Fruit fly (Drosophila melanogaster) whole organism, adult: Measurements from ENCODE around the gene CG44140.
"Not testable (repeated sequence)": the region's sequence is repeated elsewhere in the genome, so short reads cannot be mapped to it uniquely, and the experiment has no call there.

Source experiments
- CG11617 ChIP-seq: fragments of 200-800 bp; sonication (Bioruptor generic); optimal IDR thresholded peaks from 2 replicates; lab custom pipeline; 2017; ENCODE audit warnings: mild to moderate bottlenecking, missing biosample characterization, missing genetic modification reagents, missing genetic modification characterization
- CG12768 ChIP-seq: fragments of 200-800 bp; sonication (Bioruptor generic); optimal IDR thresholded peaks from 2 replicates; lab custom pipeline; 2017; ENCODE audit warnings: missing biosample characterization, missing genetic modification characterization, mild to moderate bottlenecking, moderate library complexity, missing genetic modification reagents
- CG14711 ChIP-seq: fragments of 200-800 bp; sonication (Bioruptor generic); optimal IDR thresholded peaks from 2 replicates; lab custom pipeline; 2018; ENCODE audit warnings: missing biosample characterization, mild to moderate bottlenecking, missing genetic modification characterization, moderate library complexity
- CG1620 ChIP-seq: fragments of 200-800 bp; sonication (Bioruptor generic); optimal IDR thresholded peaks from 2 replicates; lab custom pipeline; 2016; ENCODE audit warnings: missing biosample characterization, missing genetic modification characterization
- CG33017 ChIP-seq: fragments of 200-800 bp; sonication (Bioruptor generic); optimal IDR thresholded peaks from 2 replicates; lab custom pipeline; 2018; ENCODE audit warnings: missing biosample characterization, mild to moderate bottlenecking, missing genetic modification characterization, moderate library complexity
- CG5204 ChIP-seq: fragments of 200-800 bp; sonication (Bioruptor generic); optimal IDR thresholded peaks from 2 replicates; lab custom pipeline; 2016; ENCODE audit warnings: missing biosample characterization, missing genetic modification characterization
- CG7045 ChIP-seq: fragments of 200-800 bp; sonication (Bioruptor generic); optimal IDR thresholded peaks from 2 replicates; lab custom pipeline; 2017; ENCODE audit warnings: missing biosample characterization, mild to moderate bottlenecking, missing genetic modification characterization
- CG7101 ChIP-seq: fragments of 200-800 bp; sonication (Bioruptor generic); optimal IDR thresholded peaks from 2 replicates; lab custom pipeline; 2018; ENCODE audit warnings: missing biosample characterization, mild to moderate bottlenecking, missing genetic modification characterization, moderate library complexity
- Clk ChIP-seq: fragments of 200-800 bp; sonication (Bioruptor generic); optimal IDR thresholded peaks from 2 replicates; lab custom pipeline; 2017; ENCODE audit warnings: missing biosample characterization, missing genetic modification characterization
- Crg-1 ChIP-seq: fragments of 200-800 bp; sonication (Bioruptor generic); optimal IDR thresholded peaks from 2 replicates; lab custom pipeline; 2016; ENCODE audit warnings: missing biosample characterization, missing genetic modification characterization
- Hr96 ChIP-seq: fragments of 200-800 bp; sonication (Bioruptor generic); optimal IDR thresholded peaks from 2 replicates; lab custom pipeline; 2016; ENCODE audit warnings: missing biosample characterization, missing genetic modification characterization
- Mnt ChIP-seq: fragments of 200-800 bp; sonication (Bioruptor generic); optimal IDR thresholded peaks from 2 replicates; lab custom pipeline; 2016; ENCODE audit warnings: missing biosample characterization, mild to moderate bottlenecking, missing genetic modification characterization
- bab1 ChIP-seq: fragments of 200-800 bp; sonication (Bioruptor generic); optimal IDR thresholded peaks from 3 replicates; lab custom pipeline; 2019; ENCODE audit warnings: missing biosample characterization, mild to moderate bottlenecking, missing genetic modification characterization, moderate library complexity
- cic ChIP-seq: fragments of 200-800 bp; sonication (Bioruptor generic); optimal IDR thresholded peaks from 2 replicates; lab custom pipeline; 2017; ENCODE audit warnings: missing biosample characterization, mild to moderate bottlenecking, missing genetic modification characterization, moderate library complexity
- cnc ChIP-seq, 2 experiments: fragments of >200 bp; optimal IDR thresholded peaks; 2 replicates each; lab custom pipeline; 2017
- kay ChIP-seq: fragments of 200-800 bp; sonication (Bioruptor generic); peaks from one replicate; lab custom pipeline; 2016; ENCODE audit warnings: missing biosample characterization, missing genetic modification characterization, borderline replicate concordance
- ovo ChIP-seq: fragments of 200-800 bp; sonication (Bioruptor generic); optimal IDR thresholded peaks from 2 replicates; lab custom pipeline; 2016; ENCODE audit warnings: missing biosample characterization, missing genetic modification characterization
- pad ChIP-seq: fragments of 200-800 bp; sonication (Bioruptor generic); optimal IDR thresholded peaks from 3 replicates; lab custom pipeline; 2017; ENCODE audit warnings: missing biosample characterization, missing genetic modification characterization, mild to moderate bottlenecking, moderate library complexity, missing genetic modification reagents
- tj ChIP-seq: fragments of 200-800 bp; sonication (Bioruptor generic); optimal IDR thresholded peaks from 3 replicates; lab custom pipeline; 2017; ENCODE audit warnings: missing biosample characterization, mild to moderate bottlenecking, missing genetic modification characterization, moderate library complexity
- toe ChIP-seq: fragments of 200-800 bp; sonication (Bioruptor generic); optimal IDR thresholded peaks from 2 replicates; lab custom pipeline; 2016; ENCODE audit warnings: missing biosample characterization, missing genetic modification characterization

The CG44140 gene

DNA sequence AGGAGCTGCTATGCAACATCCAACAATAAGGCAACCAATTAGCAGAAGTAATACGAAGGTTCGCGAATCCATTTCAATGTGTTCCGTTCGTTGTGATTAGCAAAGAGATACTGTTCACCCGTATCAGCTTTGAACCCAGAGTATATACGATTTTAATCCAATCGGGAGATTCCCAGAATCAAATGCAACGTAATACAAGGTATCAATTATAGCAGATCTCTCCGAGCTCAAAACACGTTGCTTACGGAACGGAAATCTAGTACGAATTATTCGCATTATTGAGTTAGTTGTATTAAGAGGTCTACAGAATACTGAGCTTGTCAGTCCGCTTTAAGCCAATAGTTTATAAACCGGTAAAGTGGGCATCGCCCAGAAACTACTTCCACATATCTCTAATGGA is at the start of gene CG44140:
Gene CG44140, minus strand, starts transcription at position 101 of the 400 bp plus-strand sequence.
- not testable (repeated sequence) for TF ChIP-seq cic (GFP tag; lab: Kevin White, UChicago); Clk (GFP tag; lab: Kevin White, UChicago); cnc (optimal IDR thresholded peaks at IDR 0.05; lab: Kevin White, UChicago)

dm6 chr2L:15743578-15743977 is 49.3 kb upstream of the CG44140 start:
- TF ChIP-seq toe (GFP tag; lab: Kevin White, UChicago) (no peak), bab1 (GFP tag; lab: Kevin White, UChicago) (no peak), ovo (GFP tag; lab: Kevin White, UChicago) (no peak), CG7101 (no peak), CG12768 (no peak), kay (GFP tag; lab: Kevin White, UChicago) (no peak), CG7045 (GFP tag; lab: Kevin White, UChicago) (no peak), Crg-1 (no peak), cic (GFP tag; lab: Kevin White, UChicago) (no peak), pad (no peak)

DNA sequence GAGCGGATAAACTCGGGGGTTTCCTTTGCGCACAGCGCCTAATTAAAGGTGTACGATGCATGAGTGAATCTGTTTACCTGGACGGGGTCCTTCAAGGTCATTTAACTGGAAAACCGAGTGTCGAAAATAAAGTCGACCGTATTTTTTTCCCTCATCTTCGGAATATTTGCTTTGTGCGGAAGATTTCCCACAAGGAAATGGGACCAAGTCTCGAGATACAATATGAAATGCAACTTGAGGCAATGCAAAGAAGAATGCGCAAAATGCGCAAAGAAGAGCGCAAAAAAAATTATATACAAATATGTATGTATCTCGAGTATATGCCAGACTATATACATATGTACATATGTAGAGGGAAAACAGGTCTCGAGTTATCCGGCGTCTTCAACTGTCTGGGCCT is 48.7 kb upstream of the CG44140 start:
- TF ChIP-seq kay (GFP tag; lab: Kevin White, UChicago), result no peak
- TF ChIP-seq Crg-1, result no peak
- TF ChIP-seq bab1 (GFP tag; lab: Kevin White, UChicago), result no peak
- TF ChIP-seq CG5204, result no peak
- no peak for TF ChIP-seq CG7101
- TF ChIP-seq CG7045 (GFP tag; lab: Kevin White, UChicago), result no peak
- no peak for TF ChIP-seq cnc (optimal IDR thresholded peaks at IDR 0.05; lab: Kevin White, UChicago)
- TF ChIP-seq CG11617 (GFP tag; lab: Kevin White, UChicago), result no peak
- TF ChIP-seq pad, result no peak
- TF ChIP-seq cic (GFP tag; lab: Kevin White, UChicago), result no peak
- TF ChIP-seq ovo (GFP tag; lab: Kevin White, UChicago), result no peak
- no peak for TF ChIP-seq CG14711 (tag; lab: Kevin White, UChicago)
- no peak for TF ChIP-seq Mnt (GFP tag; lab: Kevin White, UChicago)
- no peak for TF ChIP-seq toe (GFP tag; lab: Kevin White, UChicago)

DNA sequence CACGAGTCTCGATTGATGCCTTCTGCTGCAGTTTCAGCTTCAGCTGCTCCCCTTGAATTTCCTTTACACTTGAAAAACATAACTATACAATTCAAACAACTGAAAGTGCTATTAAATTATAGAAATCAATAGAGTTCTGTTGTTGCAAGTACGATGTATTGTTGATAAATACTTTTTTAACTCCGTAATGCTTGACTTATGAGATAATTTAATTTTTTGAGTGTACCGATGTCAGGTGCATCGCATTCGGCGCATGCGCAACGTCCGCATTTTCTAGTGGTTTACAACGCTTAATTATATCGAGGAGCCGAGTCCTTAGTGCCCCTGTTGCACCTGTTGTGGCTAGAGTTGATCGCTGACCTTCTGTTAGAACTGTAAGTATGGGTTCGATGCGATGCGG is 47.1 kb upstream of the CG44140 start:
- TF ChIP-seq CG14711 (tag; lab: Kevin White, UChicago), result no peak
- no peak for TF ChIP-seq pad
- no peak for TF ChIP-seq toe (GFP tag; lab: Kevin White, UChicago)
- TF ChIP-seq Mnt (GFP tag; lab: Kevin White, UChicago), result no peak
- TF ChIP-seq CG7101, result no peak
- TF ChIP-seq tj (GFP tag; lab: Kevin White, UChicago), result no peak
- TF ChIP-seq Crg-1, result no peak
- no peak for TF ChIP-seq cnc (optimal IDR thresholded peaks at IDR 0.05; lab: Kevin White, UChicago)

dm6 chr2L:15740918-15741317 is 46.6 kb upstream of the CG44140 start:
- TF ChIP-seq pad, result no peak
- no peak for TF ChIP-seq tj (GFP tag; lab: Kevin White, UChicago)
- TF ChIP-seq cnc (optimal IDR thresholded peaks at IDR 0.05; lab: Kevin White, UChicago), result no peak
- TF ChIP-seq CG5204, result no peak
- no peak for TF ChIP-seq CG12768
- TF ChIP-seq CG7101, result no peak
- no peak for TF ChIP-seq kay (GFP tag; lab: Kevin White, UChicago)
- no peak for TF ChIP-seq CG11617 (GFP tag; lab: Kevin White, UChicago)
- TF ChIP-seq CG7045 (GFP tag; lab: Kevin White, UChicago), result no peak
- no peak for TF ChIP-seq Crg-1
- TF ChIP-seq Hr96, result no peak
- TF ChIP-seq ovo (GFP tag; lab: Kevin White, UChicago), result no peak
- TF ChIP-seq cic (GFP tag; lab: Kevin White, UChicago), result no peak
- no peak for TF ChIP-seq CG14711 (tag; lab: Kevin White, UChicago)

- no peak for TF ChIP-seq Hr96
- TF ChIP-seq CG5204, result no peak
- no peak for TF ChIP-seq CG11617 (GFP tag; lab: Kevin White, UChicago)
- no peak for TF ChIP-seq CG33017 (tag; lab: Kevin White, UChicago)
- TF ChIP-seq pad, result no peak
- TF ChIP-seq CG14711 (tag; lab: Kevin White, UChicago), result no peak
- TF ChIP-seq CG1620, result no peak
Measured at dm6 chr2L:15735918-15736317, 41.6 kb upstream of the CG44140 start.

- TF ChIP-seq Clk (GFP tag; lab: Kevin White, UChicago), result no peak
- no peak for TF ChIP-seq tj (GFP tag; lab: Kevin White, UChicago)
- no peak for TF ChIP-seq CG1620
- no peak for TF ChIP-seq pad
- no peak for TF ChIP-seq CG7101
Measured at dm6 chr2L:15731687-15732086, 37.4 kb upstream of the CG44140 start.

dm6 chr2L:15718172-15718571 is 23.9 kb upstream of the CG44140 start, which contains the start of gene stol:
stol (minus strand) TSS chr2L:15718272.
- TF ChIP-seq Clk (GFP tag; lab: Kevin White, UChicago); bab1 (GFP tag; lab: Kevin White, UChicago); CG33017 (tag; lab: Kevin White, UChicago): not testable (repeated sequence)
